Fruit fly (Drosophila melanogaster) whole organism, pupa: ENCODE results near the gene Rala.

Source experiments
- CG12605 ChIP-seq: fragments of 200-800 bp; sonication (Bioruptor generic); IDR thresholded peaks from 2 replicates; pipeline ENCODE4 v1.3.6; 2022; ENCODE audit warnings: missing biosample characterization, missing genetic modification characterization
- CG13204 ChIP-seq: fragments of 200-800 bp; sonication (Bioruptor generic); optimal IDR thresholded peaks from 2 replicates; lab custom pipeline; 2018; ENCODE audit warnings: missing biosample characterization, mild to moderate bottlenecking, missing genetic modification characterization, moderate library complexity
- CG17806 ChIP-seq: fragments of 200-800 bp; sonication (Bioruptor generic); optimal IDR thresholded peaks from 2 replicates; lab custom pipeline; 2018; ENCODE audit warnings: missing biosample characterization, mild to moderate bottlenecking, missing genetic modification characterization, moderate library complexity
- CG32121 ChIP-seq: fragments of 200-800 bp; sonication (Bioruptor generic); IDR thresholded peaks from 2 replicates; pipeline ENCODE4 v1.3.6; 2022; ENCODE audit warnings: missing biosample characterization, missing genetic modification characterization
- CG4496 ChIP-seq: fragments of 200-800 bp; sonication (Bioruptor generic); IDR thresholded peaks from 3 replicates; pipeline ENCODE4 v1.3.6; 2022; ENCODE audit warnings: missing biosample characterization, missing genetic modification characterization
- D1 ChIP-seq: fragments of 200-800 bp; sonication (Bioruptor generic); optimal IDR thresholded peaks from 2 replicates; lab custom pipeline; 2018; ENCODE audit warnings: missing biosample characterization, mild to moderate bottlenecking, missing genetic modification characterization, moderate library complexity
- EcR ChIP-seq: fragments of 200-800 bp; sonication (Bioruptor generic); optimal IDR thresholded peaks from 3 replicates; lab custom pipeline; 2019; ENCODE audit warnings: missing biosample characterization, missing genetic modification characterization, mild to moderate bottlenecking, moderate library complexity, missing genetic modification reagents
- Pif1A ChIP-seq: fragments of 200-800 bp; sonication (Bioruptor generic); optimal IDR thresholded peaks from 3 replicates; lab custom pipeline; 2016; ENCODE audit warnings: missing biosample characterization, missing genetic modification characterization
- Pif1B ChIP-seq: fragments of 200-800 bp; sonication (Bioruptor generic); optimal IDR thresholded peaks from 3 replicates; lab custom pipeline; 2016; ENCODE audit warnings: missing biosample characterization, missing genetic modification characterization
- fd96Ca ChIP-seq: fragments of 200-800 bp; sonication (Bioruptor generic); IDR thresholded peaks from 3 replicates; pipeline ENCODE4 v1.3.6; 2022; ENCODE audit warnings: missing biosample characterization, missing genetic modification characterization
- gl ChIP-seq: fragments of 200-800 bp; sonication (Bioruptor generic); optimal IDR thresholded peaks from 2 replicates; lab custom pipeline; 2018; ENCODE audit warnings: missing biosample characterization, mild to moderate bottlenecking, missing genetic modification characterization

DNA sequence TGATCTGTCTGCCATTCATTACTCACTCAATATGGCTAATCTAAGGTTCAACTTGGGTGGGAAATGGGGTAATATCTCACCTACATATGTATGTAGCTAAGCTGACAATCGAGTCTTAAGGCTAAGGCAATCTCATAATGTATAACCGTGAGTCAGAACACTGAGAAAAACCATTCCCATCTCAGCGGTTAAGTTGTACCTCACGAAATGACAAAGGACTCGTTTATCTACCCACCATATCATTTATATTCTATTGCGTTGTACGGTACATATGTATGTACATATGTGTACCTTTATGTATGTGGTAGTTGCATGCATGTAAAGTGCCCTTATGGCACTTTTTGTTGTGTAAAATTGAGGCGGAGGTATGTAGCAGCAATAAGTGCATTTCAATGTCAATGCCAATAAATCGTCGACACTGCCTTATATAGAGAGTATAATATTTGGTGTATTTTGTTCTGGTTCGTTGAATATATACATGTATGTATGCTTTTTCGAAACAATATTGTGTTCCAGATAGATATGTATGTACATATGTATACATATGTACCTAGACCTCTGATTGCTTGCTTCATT is 43.6 kb upstream of the Rala start:
- TF ChIP-seq Pif1B (GFP tag; lab: Kevin White, UChicago) (no peak), gl (tag; lab: Kevin White, UChicago) (no peak), Pif1A (GFP tag; lab: Kevin White, UChicago) (no peak), CG13204 (no peak), CG12605 (GFP tag; lab: Robert Waterston, UW) (no peak), fd96Ca (no peak), D1 (no peak), CG17806 (tag; lab: Kevin White, UChicago) (no peak), CG4496 (GFP tag; lab: Robert Waterston, UW) (no peak), CG32121 (GFP tag; lab: Robert Waterston, UW) (no peak), EcR (GFP tag; lab: Kevin White, UChicago) (no peak)
